Fruit fly (Drosophila melanogaster): ENCODE measurements around the gene rudhira.

The rudhira gene

DNA sequence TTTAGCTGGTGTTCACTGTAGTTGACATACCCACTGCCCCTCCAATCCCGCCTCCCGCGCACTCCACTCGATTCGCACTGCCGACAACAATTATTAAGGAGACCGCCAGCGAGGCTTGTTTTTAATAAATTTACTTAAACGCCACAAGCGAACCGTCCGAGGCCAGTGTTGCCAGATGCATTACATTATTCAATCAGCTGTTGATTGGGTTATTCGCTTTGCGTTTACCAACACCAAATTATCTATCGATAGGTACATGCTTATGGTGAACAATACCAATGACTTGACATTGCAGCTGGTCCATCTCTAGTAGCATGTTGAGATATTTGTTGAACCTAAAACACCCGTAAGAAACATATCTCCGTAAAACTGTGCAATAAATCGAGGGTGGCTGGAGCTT lies 70.3 kb downstream of the rudhira start, which contains the start of the genes CG10353 and SelG (continued):
- TF ChIP-seq Ada2b (GFP tag; IDR thresholded peaks at IDR 0.05): no peak
- peak; percentile 41 for TF ChIP-seq Camta (GFP tag; optimal IDR thresholded peaks at IDR 0.05)
- TF ChIP-seq Ravus (GFP tag; IDR thresholded peaks at IDR 0.05): no peak
- no peak for TF ChIP-seq kah (GFP tag; optimal IDR thresholded peaks at IDR 0.05)
- peak; percentile 60 for TF ChIP-seq Dad (GFP tag; optimal IDR thresholded peaks at IDR 0.05)
- peak; percentile 87 for TF ChIP-seq B-H2 (GFP tag; optimal IDR thresholded peaks at IDR 0.05)
- TF ChIP-seq prd (optimal IDR thresholded peaks at IDR 0.05): no peak
- 0 out of 3 replicates have a peak, but pooled peaks have one; percentile 12 for TF ChIP-seq prd (GFP tag; IDR thresholded peaks at IDR 0.05)
- no peak for TF ChIP-seq klu (GFP tag; IDR thresholded peaks at IDR 0.05)
- TF ChIP-seq Bgb (GFP tag; IDR thresholded peaks at IDR 0.05; ENCODE audit: partially characterized antibody): peak; percentile 90
- peak; percentile 38 for TF ChIP-seq CG1647 (GFP tag; optimal IDR thresholded peaks at IDR 0.05)
- peak; percentile 9 for TF ChIP-seq Deaf1 (tag; optimal IDR thresholded peaks at IDR 0.05)
- peak; percentile 57 for TF ChIP-seq her (GFP tag; optimal IDR thresholded peaks at IDR 0.05)
- TF ChIP-seq Hsf (GFP tag; optimal IDR thresholded peaks at IDR 0.05): peak; percentile 22
- TF ChIP-seq CG13296 (GFP tag; optimal IDR thresholded peaks at IDR 0.05): peak; percentile 20
- TF ChIP-seq Antp (GFP tag; optimal IDR thresholded peaks at IDR 0.05): peak; percentile 66
- TF ChIP-seq CG9727 (GFP tag; optimal IDR thresholded peaks at IDR 0.05): no peak
- no peak for TF ChIP-seq Tbp (GFP tag; optimal IDR thresholded peaks at IDR 0.05)
- peak; percentile 94 for TF ChIP-seq Med (GFP tag)
- no peak for TF ChIP-seq CG4360 (GFP tag; IDR thresholded peaks at IDR 0.05)
- TF ChIP-seq CG15479 (GFP tag; optimal IDR thresholded peaks at IDR 0.05): no peak
- peak; percentile 21 for TF ChIP-seq CrebB (tag; optimal IDR thresholded peaks at IDR 0.05)
- no peak for TF ChIP-seq Ptx1 (GFP tag; IDR thresholded peaks at IDR 0.05)
- TF ChIP-seq dmrt11E (tag; optimal IDR thresholded peaks at IDR 0.05): peak; percentile 17
- no peak for TF ChIP-seq CG10654 (GFP tag; optimal IDR thresholded peaks at IDR 0.05)
- peak; percentile 11 for TF ChIP-seq Hr3 (GFP tag; optimal IDR thresholded peaks at IDR 0.05)
- TF ChIP-seq CG32532 (GFP tag; IDR thresholded peaks at IDR 0.05): no peak
- no peak for TF ChIP-seq CG6854 (GFP tag; optimal IDR thresholded peaks at IDR 0.05)
- TF ChIP-seq CG31441 (GFP tag; IDR thresholded peaks at IDR 0.05): no peak
- peak; percentile 21 for TF ChIP-seq sqz (GFP tag; optimal IDR thresholded peaks at IDR 0.05)
- TF ChIP-seq ara (GFP tag; IDR thresholded peaks at IDR 0.05): no peak
- TF ChIP-seq CG13775 (GFP tag; optimal IDR thresholded peaks at IDR 0.05): no peak
- no peak for TF ChIP-seq toy (GFP tag; IDR thresholded peaks at IDR 0.05)
- peak; percentile 65 for TF ChIP-seq tna (GFP tag; IDR thresholded peaks at IDR 0.05; ENCODE audit: partially characterized antibody)
- TF ChIP-seq da (GFP tag; optimal IDR thresholded peaks at IDR 0.05): no peak
- no peak for TF ChIP-seq CG17568 (GFP tag; optimal IDR thresholded peaks at IDR 0.05)
- TF ChIP-seq wor (GFP tag; IDR thresholded peaks at IDR 0.05): no peak
- peak; percentile 14 for TF ChIP-seq Jarid2 (GFP tag; optimal IDR thresholded peaks at IDR 0.05)
- no peak for TF ChIP-seq CG6254 (GFP tag; optimal IDR thresholded peaks at IDR 0.05)
- no peak for TF ChIP-seq H15 (GFP tag; IDR thresholded peaks at IDR 0.05)
- TF ChIP-seq D19A (tag; optimal IDR thresholded peaks at IDR 0.05): peak; percentile 33
- no peak for TF ChIP-seq CkIIα-i1 (GFP tag; IDR thresholded peaks at IDR 0.05)
- peak; percentile 30 to 77 for TF ChIP-seq Pdp1 (GFP tag; optimal IDR thresholded peaks at IDR 0.05)
- TF ChIP-seq CG31224 (GFP tag; IDR thresholded peaks at IDR 0.05): no peak
- TF ChIP-seq Hr39 (optimal IDR thresholded peaks at IDR 0.05): no peak
- TF ChIP-seq CG1024 (GFP tag; IDR thresholded peaks at IDR 0.05): no peak
- TF ChIP-seq CG7987 (GFP tag; optimal IDR thresholded peaks at IDR 0.05): peak; percentile 45
- TF ChIP-seq bbx (GFP tag; IDR thresholded peaks at IDR 0.05; ENCODE audit: partially characterized antibody): peak; percentile 86
- TF ChIP-seq Chrac-16 (GFP tag; optimal IDR thresholded peaks at IDR 0.05): no peak
- TF ChIP-seq CG12769 (tag; optimal IDR thresholded peaks at IDR 0.05): peak; percentile 54
- no peak for TF ChIP-seq CG4282 (GFP tag; optimal IDR thresholded peaks at IDR 0.05)
- peak; percentile 63 for TF ChIP-seq vnd (GFP tag; IDR thresholded peaks at IDR 0.05; ENCODE audit: partially characterized antibody)
- no peak for TF ChIP-seq CG8765 (GFP tag; IDR thresholded peaks at IDR 0.05)

Data from whole organism, embryonic.